Worm (Caenorhabditis elegans): Measurements from ENCODE around the gene tra-1.

Gene tra-1

DNA sequence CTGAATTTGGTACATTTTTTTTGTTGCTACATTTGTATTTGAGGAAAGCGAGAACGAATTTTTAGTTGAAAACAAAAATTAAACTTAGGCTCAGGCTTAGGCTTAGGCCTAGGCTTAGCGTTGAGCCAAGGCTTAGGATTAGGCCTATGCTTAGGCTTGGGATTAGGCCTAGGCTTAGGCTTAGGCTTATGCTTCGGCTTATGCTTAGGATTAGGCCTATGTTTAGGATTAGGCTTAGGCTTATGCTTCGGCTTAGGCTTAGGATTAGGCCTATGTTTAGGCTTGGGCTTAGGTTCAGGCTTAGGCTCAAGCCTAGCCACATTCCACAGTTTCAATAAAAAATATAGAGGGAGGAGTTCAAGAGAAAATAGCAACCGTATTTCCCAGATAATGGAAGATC is 12.8 kb upstream of the tra-1 start:
- TF ChIP-seq sma-3 (GFP tag; optimal IDR thresholded peaks at IDR 0.05), result no peak
- TF ChIP-seq ztf-1 (GFP tag; conservative IDR thresholded peaks at IDR 0.05), result no peak
- no peak for TF ChIP-seq ztf-4 (tag; optimal IDR thresholded peaks at IDR 0.05)
- TF ChIP-seq lin-39 (tag; optimal IDR thresholded peaks at IDR 0.05), result no peak
- no peak for TF ChIP-seq R02D3.7 (tag; optimal IDR thresholded peaks at IDR 0.05)
- TF ChIP-seq ceh-82 (tag; optimal IDR thresholded peaks at IDR 0.05), result no peak
- TF ChIP-seq elt-1 (tag; optimal IDR thresholded peaks at IDR 0.05), result no peak
- no peak for TF ChIP-seq zag-1 (tag; optimal IDR thresholded peaks at IDR 0.05)

DNA sequence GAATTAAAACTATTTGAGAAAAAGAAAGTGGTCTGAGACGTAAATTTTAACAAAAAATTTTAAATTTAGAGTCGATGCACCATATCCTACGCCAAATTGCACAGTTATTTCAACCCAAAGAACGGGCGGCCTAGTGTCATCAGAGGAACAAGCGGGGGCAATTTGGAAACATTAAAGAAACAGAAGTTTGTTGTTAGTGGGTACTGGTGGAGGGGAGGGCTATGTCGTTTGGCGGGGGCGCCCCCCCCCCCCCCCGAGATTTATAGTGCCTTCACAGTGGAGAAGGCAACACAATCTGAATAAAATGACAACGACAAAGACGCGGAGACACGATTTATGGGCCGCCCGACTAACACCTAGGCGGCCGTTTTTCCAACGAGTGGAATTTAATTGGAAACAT is 11.9 kb upstream of the tra-1 start:
- no peak for TF ChIP-seq lin-39 (tag; optimal IDR thresholded peaks at IDR 0.05)
- no peak for TF ChIP-seq ceh-82 (tag; optimal IDR thresholded peaks at IDR 0.05)
- no peak for TF ChIP-seq nhr-10 (tag; optimal IDR thresholded peaks at IDR 0.05)
- TF ChIP-seq unc-39 (tag; optimal IDR thresholded peaks at IDR 0.05), result no peak
- TF ChIP-seq mab-5 (tag; optimal IDR thresholded peaks at IDR 0.05), result no peak
- TF ChIP-seq mbf-1 (tag; optimal IDR thresholded peaks at IDR 0.05), result no peak
- TF ChIP-seq Y55F3AM.14 (GFP tag; optimal IDR thresholded peaks at IDR 0.05), result no peak

DNA sequence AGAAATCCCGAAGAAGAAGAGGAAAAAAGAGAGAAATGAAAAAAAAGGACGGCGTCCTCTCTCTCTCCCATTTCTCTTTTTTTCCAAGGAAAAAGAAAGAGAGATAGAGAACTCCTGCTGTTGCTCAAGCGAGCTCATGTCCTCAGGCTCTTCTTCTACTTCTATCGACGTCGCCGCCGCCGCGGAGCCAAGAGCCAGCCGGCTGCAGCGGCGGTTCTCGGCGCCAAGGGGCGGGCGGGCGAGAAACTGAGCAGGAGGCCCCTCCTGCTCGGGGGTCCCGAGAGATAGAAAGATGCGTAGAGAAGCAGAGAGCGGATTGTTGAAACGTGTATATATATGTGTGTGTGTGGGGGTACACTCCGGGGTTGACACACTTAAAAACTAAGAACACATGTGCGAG is 8.0 kb upstream of the tra-1 start:
- TF ChIP-seq crh-2 (tag; optimal IDR thresholded peaks at IDR 0.05) (peak; percentile 3), elt-1 (tag; optimal IDR thresholded peaks at IDR 0.05) (no peak), mab-5 (tag; optimal IDR thresholded peaks at IDR 0.05) (peak; percentile 47), lsy-2 (tag; optimal IDR thresholded peaks at IDR 0.05) (peak in 1 of 2 experiments; percentile 68), Y55F3AM.14 (GFP tag; optimal IDR thresholded peaks at IDR 0.05) (peak; percentile 32), nhr-129 (tag; optimal IDR thresholded peaks at IDR 0.05) (peak; percentile 36), sma-9 (GFP tag; optimal IDR thresholded peaks at IDR 0.05) (peak; percentile 23), sma-9 (tag; optimal IDR thresholded peaks at IDR 0.05) (no peak), lin-13 (GFP tag; optimal IDR thresholded peaks at IDR 0.05) (no peak), nhr-10 (tag; optimal IDR thresholded peaks at IDR 0.05) (no peak), ceh-16 (tag; optimal IDR thresholded peaks at IDR 0.05) (no peak), mdl-1 (tag; optimal IDR thresholded peaks at IDR 0.05) (peak in 1 of 2 experiments; percentile 62), unc-55 (GFP tag; optimal IDR thresholded peaks at IDR 0.05) (peak; percentile 62), nhr-6 (tag; optimal IDR thresholded peaks at IDR 0.05) (no peak), C34F6.9 (tag; optimal IDR thresholded peaks at IDR 0.05) (peak; percentile 67), zag-1 (tag; optimal IDR thresholded peaks at IDR 0.05) (peak; percentile 86), snpc-4 (tag; optimal IDR thresholded peaks at IDR 0.05) (peak; percentile 7), F13H6.1 (tag; optimal IDR thresholded peaks at IDR 0.05) (peak; percentile 78)

DNA sequence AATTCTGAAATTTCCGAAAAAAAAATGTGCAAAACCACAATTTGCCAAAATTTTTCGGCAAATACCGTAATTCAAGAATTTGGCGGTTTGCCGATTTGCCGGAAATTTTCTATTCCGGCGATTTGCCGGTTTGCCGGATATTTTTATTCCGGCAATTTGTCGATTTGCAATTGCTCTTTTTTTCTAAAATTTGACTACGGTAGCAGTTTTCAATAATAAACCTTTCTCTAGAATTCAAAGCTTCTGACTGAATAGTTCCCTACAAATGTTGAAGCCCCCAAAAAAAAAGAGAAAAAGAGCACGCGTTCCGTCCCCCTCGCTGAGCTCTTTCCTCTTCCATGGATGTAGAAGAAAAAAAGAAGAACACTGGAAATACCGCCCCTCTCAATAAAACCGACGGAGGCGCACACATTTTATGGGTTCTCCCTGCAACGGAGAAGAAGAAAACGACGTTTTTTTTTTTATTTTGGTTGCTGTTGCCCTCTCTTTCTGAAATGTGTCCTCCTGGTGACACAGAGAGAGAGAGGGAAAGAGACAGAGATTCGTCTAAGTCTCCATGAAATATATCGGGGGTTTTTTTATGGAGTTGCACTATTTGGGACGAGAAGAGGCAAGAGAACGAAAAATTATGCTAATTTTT is 6.0 kb upstream of the tra-1 start:
- TF ChIP-seq lsy-2 (tag; optimal IDR thresholded peaks at IDR 0.05) (peak in 1 of 2 experiments; percentile 37), C34F6.9 (tag; optimal IDR thresholded peaks at IDR 0.05) (peak; percentile 7), sma-9 (GFP tag; optimal IDR thresholded peaks at IDR 0.05) (peak; percentile 7), sma-9 (tag; optimal IDR thresholded peaks at IDR 0.05) (no peak), zag-1 (tag; optimal IDR thresholded peaks at IDR 0.05) (peak; percentile 11), nhr-77 (tag; optimal IDR thresholded peaks at IDR 0.05) (no peak)

DNA sequence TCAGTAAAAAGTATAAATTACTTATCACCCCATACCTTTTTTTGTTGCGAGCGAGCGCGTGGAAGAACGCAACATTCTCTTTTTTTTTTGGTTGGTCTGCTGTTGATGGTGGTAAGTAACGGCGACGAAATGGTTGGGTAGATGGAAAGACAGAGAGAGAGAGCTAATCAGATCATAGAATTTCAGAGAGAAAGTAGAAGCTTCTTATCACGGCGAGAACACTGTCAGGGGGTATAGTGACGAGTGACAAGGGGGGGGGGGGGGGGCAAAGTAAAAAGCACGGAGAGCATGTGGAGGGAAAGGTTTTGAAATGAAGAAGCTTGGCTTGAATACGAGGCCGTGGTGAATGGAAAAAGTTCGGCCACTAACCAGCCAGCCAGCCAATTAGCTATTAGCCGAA is 2.3 kb upstream of the tra-1 start:
- TF ChIP-seq fos-1 (tag; optimal IDR thresholded peaks at IDR 0.05) (peak; percentile 20), unc-55 (GFP tag; optimal IDR thresholded peaks at IDR 0.05) (no peak), nhr-77 (tag; optimal IDR thresholded peaks at IDR 0.05) (no peak)

DNA sequence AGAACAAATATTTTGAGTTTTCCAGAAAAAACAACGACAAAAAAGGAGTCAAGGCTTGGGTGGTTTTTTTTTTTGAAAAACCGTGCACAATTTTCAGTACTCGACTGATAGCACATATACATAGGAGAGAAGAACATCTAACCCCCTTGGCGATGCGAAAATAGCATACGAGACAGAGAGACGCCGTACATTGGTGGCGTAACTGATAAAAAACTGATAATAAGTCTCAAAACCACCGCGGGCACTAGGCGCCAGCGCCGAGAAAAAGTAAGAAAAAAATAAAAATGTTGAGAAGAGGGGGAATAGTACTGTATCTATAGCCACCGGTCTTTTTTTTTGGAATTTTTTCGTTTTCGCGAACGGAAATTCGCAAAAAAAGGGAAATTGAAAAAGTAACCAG is 552 bp upstream of the tra-1 start:
- TF ChIP-seq mbf-1 (tag; optimal IDR thresholded peaks at IDR 0.05) (no peak), sma-9 (GFP tag; optimal IDR thresholded peaks at IDR 0.05) (peak; percentile 12), sma-9 (tag; optimal IDR thresholded peaks at IDR 0.05) (no peak), ztf-11 (tag; optimal IDR thresholded peaks at IDR 0.05) (no peak), nhr-12 (tag; optimal IDR thresholded peaks at IDR 0.05) (no peak), R02D3.7 (tag; optimal IDR thresholded peaks at IDR 0.05) (no peak), nhr-77 (tag; optimal IDR thresholded peaks at IDR 0.05) (no peak)

DNA sequence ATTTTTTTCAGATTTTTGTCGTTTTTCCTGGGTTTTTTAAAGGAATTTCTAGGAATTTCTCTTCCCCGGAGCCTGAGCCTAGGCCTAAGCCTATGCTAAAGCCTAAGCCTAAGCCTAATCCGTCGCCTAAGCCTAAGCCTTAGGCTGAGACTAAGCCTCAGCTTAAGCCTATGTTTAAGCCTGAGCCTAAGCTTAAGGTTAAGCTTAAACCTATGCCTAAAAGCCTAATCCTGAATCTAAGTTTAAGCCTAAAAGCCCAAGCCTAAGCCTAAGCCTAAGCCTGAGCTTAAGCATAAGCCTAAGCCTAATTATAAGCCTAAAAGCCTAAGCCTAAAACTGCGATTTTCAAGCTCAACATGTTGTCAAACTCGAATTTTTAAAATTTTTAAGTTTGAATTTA is 878 bp downstream of the tra-1 start:
- TF ChIP-seq sma-3 (GFP tag; optimal IDR thresholded peaks at IDR 0.05) (no peak), nhr-10 (tag; optimal IDR thresholded peaks at IDR 0.05) (no peak), nhr-237 (tag; optimal IDR thresholded peaks at IDR 0.05) (no peak), lin-11 (tag; optimal IDR thresholded peaks at IDR 0.05) (no peak), elt-3 (tag; optimal IDR thresholded peaks at IDR 0.05) (no peak), R02D3.7 (tag; optimal IDR thresholded peaks at IDR 0.05) (no peak), lsy-2 (tag; optimal IDR thresholded peaks at IDR 0.05) (no peak), unc-55 (GFP tag; optimal IDR thresholded peaks at IDR 0.05) (no peak), lin-13 (GFP tag; optimal IDR thresholded peaks at IDR 0.05) (no peak), mab-5 (tag; optimal IDR thresholded peaks at IDR 0.05) (no peak), nhr-129 (tag; optimal IDR thresholded peaks at IDR 0.05) (no peak), nhr-6 (tag; optimal IDR thresholded peaks at IDR 0.05) (no peak), egl-27 (tag; optimal IDR thresholded peaks at IDR 0.05) (no peak), ama-1 (optimal IDR thresholded peaks at IDR 0.05) (no peak), mdl-1 (tag; optimal IDR thresholded peaks at IDR 0.05) (no peak), nhr-21 (tag; optimal IDR thresholded peaks at IDR 0.05) (no peak), ztf-11 (tag; optimal IDR thresholded peaks at IDR 0.05) (no peak), nhr-25 (tag; optimal IDR thresholded peaks at IDR 0.05) (no peak), elt-1 (tag; optimal IDR thresholded peaks at IDR 0.05) (no peak)
